Worm (Caenorhabditis elegans) whole organism, L1 larva: ENCODE results near the gene rpn-5.

Source experiments
- C16A3.4 ChIP-seq: fragments of 150-350 bp; optimal IDR thresholded peaks from 2 replicates; lab custom pipeline; 2014; ENCODE audit warnings: missing biosample characterization, missing genetic modification characterization
- C34B4.2 ChIP-seq: sonication (generic microtip); optimal IDR thresholded peaks from 2 replicates; lab custom pipeline; 2017; ENCODE audit warnings: mild to moderate bottlenecking, missing genetic modification characterization, missing compliant biosample characterization
- Y116A8C.19 ChIP-seq: sonication (generic microtip); optimal IDR thresholded peaks from 2 replicates; lab custom pipeline; 2016; ENCODE audit warnings: missing compliant biosample characterization, missing genetic modification characterization, borderline replicate concordance
- ama-1 ChIP-seq: fragments of 150-350 bp; optimal IDR thresholded peaks from 2 replicates; lab custom pipeline; 2014
- ceh-63 ChIP-seq: fragments of 200-800 bp; sonication (Bioruptor generic); optimal IDR thresholded peaks from 2 replicates; lab custom pipeline; 2018; ENCODE audit warnings: mild to moderate bottlenecking, missing genetic modification characterization, missing compliant biosample characterization
- ceh-8 ChIP-seq: fragments of 200-800 bp; sonication (Bioruptor generic); optimal IDR thresholded peaks from 2 replicates; lab custom pipeline; 2018; ENCODE audit warnings: mild to moderate bottlenecking, missing genetic modification characterization, moderate library complexity, missing compliant biosample characterization
- ceh-88 ChIP-seq: fragments of 200-800 bp; sonication (Bioruptor generic); IDR thresholded peaks from 2 replicates; pipeline ENCODE4 v1.3.6; 2022; ENCODE audit warnings: missing genetic modification characterization, missing compliant biosample characterization
- ces-1 ChIP-seq: fragments of 150-350 bp; optimal IDR thresholded peaks from 2 replicates; lab custom pipeline; 2014; ENCODE audit warnings: missing biosample characterization, missing genetic modification reagents, missing genetic modification characterization
- dsc-1 ChIP-seq: sonication (generic microtip); optimal IDR thresholded peaks from 2 replicates; lab custom pipeline; 2016; ENCODE audit warnings: mild to moderate bottlenecking, missing genetic modification characterization, missing compliant biosample characterization
- efl-1 ChIP-seq, 4 experiments: fragments of 150-350 bp; optimal IDR thresholded peaks in 3 of 4; peaks in 1 of 4; 1 replicate in 1 of 4; 2 replicates in 3 of 4; lab custom pipeline; 2014; ENCODE audit warnings: missing biosample characterization in 2 of 4, missing genetic modification characterization in 2 of 4, missing genetic modification reagents in 2 of 4
- egl-13 ChIP-seq: sonication (generic microtip); optimal IDR thresholded peaks from 2 replicates; lab custom pipeline; 2016; ENCODE audit warnings: missing genotype, missing genetic modification reagents, missing genetic modification characterization, missing compliant biosample characterization
- egl-27 ChIP-seq, 2 experiments: fragments of 150-350 bp in 1 of 2; sonication (generic microtip); optimal IDR thresholded peaks; 3 replicates each; lab custom pipeline; 2017 to 2018; ENCODE audit warnings: missing biosample characterization in 2 of 2, missing genetic modification characterization in 2 of 2, missing genetic modification reagents in 2 of 2
- elt-2 ChIP-seq: sonication (generic microtip); optimal IDR thresholded peaks from 2 replicates; lab custom pipeline; 2016; ENCODE audit warnings: missing genetic modification characterization, mild to moderate bottlenecking, inconsistent platforms, missing compliant biosample characterization, missing genetic modification reagents
- elt-3 ChIP-seq, 6 experiments: fragments of 150-350 bp in 1 of 6; sonication (generic microtip); optimal IDR thresholded peaks; 2 replicates each; lab custom pipeline; 2017 to 2018; ENCODE audit warnings: missing biosample characterization in 6 of 6, missing genetic modification characterization in 6 of 6, inconsistent platforms in 1 of 6
- fkh-10 ChIP-seq: sonication (generic microtip); optimal IDR thresholded peaks from 2 replicates; lab custom pipeline; 2017; ENCODE audit warnings: missing biosample characterization, missing genetic modification reagents, missing genetic modification characterization
- fkh-4 ChIP-seq: sonication (generic microtip); optimal IDR thresholded peaks from 2 replicates; lab custom pipeline; 2016; ENCODE audit warnings: missing compliant biosample characterization, missing genetic modification characterization, borderline replicate concordance
- hlh-17 ChIP-seq: fragments of 200-800 bp; sonication (Bioruptor generic); optimal IDR thresholded peaks from 2 replicates; lab custom pipeline; 2018; ENCODE audit warnings: missing genetic modification characterization, mild to moderate bottlenecking, missing compliant biosample characterization, moderate library complexity, borderline replicate concordance
- hlh-4 ChIP-seq: sonication (generic microtip); optimal IDR thresholded peaks from 2 replicates; lab custom pipeline; 2016; ENCODE audit warnings: mild to moderate bottlenecking, missing genetic modification characterization, missing compliant biosample characterization
- irx-1 ChIP-seq: sonication (generic microtip); optimal IDR thresholded peaks from 2 replicates; lab custom pipeline; 2016; ENCODE audit warnings: missing genetic modification characterization, missing compliant biosample characterization
- isw-1 ChIP-seq: fragments of 200-800 bp; sonication (Bioruptor generic); IDR thresholded peaks from 2 replicates; pipeline ENCODE4 v1.3.6; 2022; ENCODE audit warnings: missing genetic modification characterization, missing compliant biosample characterization
- jun-1 ChIP-seq: fragments of 150-350 bp; optimal IDR thresholded peaks from 2 replicates; lab custom pipeline; 2014; ENCODE audit warnings: missing biosample characterization, missing genetic modification reagents, missing genetic modification characterization
- lin-14 ChIP-seq: fragments of 200-800 bp; sonication (Bioruptor generic); optimal IDR thresholded peaks from 2 replicates; lab custom pipeline; 2018; ENCODE audit warnings: mild to moderate bottlenecking, missing genetic modification characterization, moderate library complexity, missing compliant biosample characterization
- lin-15B ChIP-seq: fragments of 150-350 bp; sonication (generic microtip); optimal IDR thresholded peaks from 3 replicates; lab custom pipeline; 2014; ENCODE audit warnings: missing biosample characterization, missing genetic modification characterization
- lin-39 ChIP-seq: fragments of 150-350 bp; optimal IDR thresholded peaks from 2 replicates; lab custom pipeline; 2014; ENCODE audit warnings: missing biosample characterization, missing genetic modification reagents, missing genetic modification characterization
- lsy-2 ChIP-seq, 2 experiments: fragments of 150-350 bp; optimal IDR thresholded peaks; 2 replicates each; lab custom pipeline; 2014; ENCODE audit warnings: missing biosample characterization in 2 of 2, missing genetic modification characterization in 2 of 2
- mdl-1 ChIP-seq, 2 experiments: fragments of 150-350 bp; optimal IDR thresholded peaks; 2 replicates each; lab custom pipeline; 2014 to 2017; ENCODE audit warnings: missing biosample characterization in 2 of 2, missing genetic modification characterization in 2 of 2, inconsistent platforms in 1 of 2
- mef-2 ChIP-seq: fragments of 150-350 bp; optimal IDR thresholded peaks from 2 replicates; lab custom pipeline; 2014; ENCODE audit warnings: missing biosample characterization, missing genetic modification characterization
- nhr-11 ChIP-seq: fragments of 150-350 bp; optimal IDR thresholded peaks from 2 replicates; lab custom pipeline; 2014; ENCODE audit warnings: missing biosample characterization, missing genetic modification characterization
- nhr-20 ChIP-seq: sonication (generic microtip); optimal IDR thresholded peaks from 2 replicates; lab custom pipeline; 2016; ENCODE audit warnings: mild to moderate bottlenecking, missing genetic modification characterization, missing compliant biosample characterization
- nhr-28 ChIP-seq: fragments of 150-350 bp; optimal IDR thresholded peaks from 2 replicates; lab custom pipeline; 2014; ENCODE audit warnings: missing biosample characterization, missing genetic modification characterization
- nhr-71 ChIP-seq: sonication (generic microtip); optimal IDR thresholded peaks from 2 replicates; lab custom pipeline; 2016; ENCODE audit warnings: mild to moderate bottlenecking, missing genetic modification characterization, moderate library complexity, missing compliant biosample characterization
- nhr-76 ChIP-seq: sonication (generic microtip); optimal IDR thresholded peaks from 2 replicates; lab custom pipeline; 2017; ENCODE audit warnings: missing biosample characterization, missing genetic modification characterization
- nhr-85 ChIP-seq: sonication (generic microtip); peaks from one replicate; lab custom pipeline; 2016; ENCODE audit warnings: missing genetic modification characterization, inconsistent platforms, missing compliant biosample characterization
- nhr-90 ChIP-seq: sonication (generic microtip); optimal IDR thresholded peaks from 2 replicates; lab custom pipeline; 2016; ENCODE audit warnings: mild to moderate bottlenecking, missing genetic modification characterization, missing compliant biosample characterization; ENCODE audit not compliant: poor library complexity
- pax-3 ChIP-seq: fragments of 200-800 bp; sonication (Bioruptor generic); optimal IDR thresholded peaks from 2 replicates; lab custom pipeline; 2018; ENCODE audit warnings: mild to moderate bottlenecking, missing genetic modification characterization, moderate library complexity, missing compliant biosample characterization
- pqm-1 ChIP-seq: sonication (generic microtip); optimal IDR thresholded peaks from 3 replicates; lab custom pipeline; 2017; ENCODE audit warnings: missing biosample characterization, missing genetic modification characterization
- rnt-1 ChIP-seq: sonication (generic microtip); optimal IDR thresholded peaks from 2 replicates; lab custom pipeline; 2016; ENCODE audit warnings: mild to moderate bottlenecking, missing genetic modification characterization, moderate library complexity, missing compliant biosample characterization
- snpc-4 ChIP-seq: fragments of 150-350 bp; optimal IDR thresholded peaks from 2 replicates; lab custom pipeline; 2014; ENCODE audit warnings: missing biosample characterization, missing genetic modification characterization
- snu-23 ChIP-seq: sonication (generic microtip); optimal IDR thresholded peaks from 2 replicates; lab custom pipeline; 2016; ENCODE audit warnings: missing genetic modification characterization, missing compliant biosample characterization
- sup-37 ChIP-seq: fragments of 200-800 bp; sonication (Bioruptor generic); optimal IDR thresholded peaks from 2 replicates; lab custom pipeline; 2018; ENCODE audit warnings: mild to moderate bottlenecking, missing genetic modification characterization, missing compliant biosample characterization
- swsn-7 ChIP-seq: sonication (generic microtip); optimal IDR thresholded peaks from 2 replicates; lab custom pipeline; 2016; ENCODE audit warnings: missing genetic modification characterization, missing compliant biosample characterization
- tlp-1 ChIP-seq: fragments of 150-350 bp; optimal IDR thresholded peaks from 2 replicates; lab custom pipeline; 2014; ENCODE audit warnings: missing biosample characterization, missing genetic modification characterization
- unc-130 ChIP-seq: fragments of 150-350 bp; optimal IDR thresholded peaks from 2 replicates; lab custom pipeline; 2017; ENCODE audit warnings: missing biosample characterization, missing genetic modification characterization, inconsistent platforms
- unc-30 ChIP-seq: sonication (generic microtip); optimal IDR thresholded peaks from 2 replicates; lab custom pipeline; 2017; ENCODE audit warnings: missing biosample characterization, missing genetic modification characterization
- unc-86 ChIP-seq: sonication (generic microtip); optimal IDR thresholded peaks from 2 replicates; lab custom pipeline; 2016; ENCODE audit warnings: missing genetic modification characterization, missing compliant biosample characterization
- vab-15 ChIP-seq: sonication (generic microtip); optimal IDR thresholded peaks from 2 replicates; lab custom pipeline; 2017; ENCODE audit warnings: missing genotype, mild to moderate bottlenecking, missing genetic modification characterization, missing compliant biosample characterization
- zip-4 ChIP-seq: fragments of 200-800 bp; sonication (Bioruptor generic); optimal IDR thresholded peaks from 2 replicates; lab custom pipeline; 2018; ENCODE audit warnings: mild to moderate bottlenecking, missing genetic modification characterization, moderate library complexity, missing compliant biosample characterization
- ztf-11 ChIP-seq, 2 experiments: sonication (generic microtip); optimal IDR thresholded peaks; 2 replicates each; lab custom pipeline; 2016 to 2017; ENCODE audit warnings: missing genetic modification characterization in 2 of 2, missing biosample characterization in 1 of 2, missing compliant biosample characterization in 1 of 2
- ztf-4 ChIP-seq: fragments of 150-350 bp; optimal IDR thresholded peaks from 2 replicates; lab custom pipeline; 2014; ENCODE audit warnings: missing biosample characterization, missing genetic modification characterization

Gene rpn-5

ce11 chrII:4698266-4698771, at the start of gene rpn-5, which contains the start of gene scc-1 (continued):
- TF ChIP-seq tlp-1 (tag; lab: Kevin White, UChicago) (no peak), egl-13 (tag; lab: Kevin White, UChicago) (no peak), ces-1 (GFP tag; lab: Kevin White, UChicago) (no peak), nhr-76 (no peak), Y116A8C.19 (tag; lab: Kevin White, UChicago) (no peak), vab-15 (tag; lab: Kevin White, UChicago) (peak; percentile 62), hlh-17 (GFP tag; lab: Kevin White, UChicago) (no peak), ceh-88 (GFP tag; lab: Robert Waterston, UW) (peak; percentile 22; the same call in 1 of the 2 replicates), ceh-63 (GFP tag; lab: Kevin White, UChicago) (no peak), snu-23 (peak; percentile 77), dsc-1 (tag; lab: Kevin White, UChicago) (peak; percentile 58), nhr-90 (tag; lab: Kevin White, UChicago) (peak; percentile 58), irx-1 (tag; lab: Kevin White, UChicago) (no peak), unc-130 (tag; lab: Kevin White, UChicago) (peak; percentile 84), pax-3 (tag; lab: Kevin White, UChicago) (no peak), hlh-4 (tag; lab: Kevin White, UChicago) (no peak), C16A3.4 (tag; lab: Kevin White, UChicago) (peak; percentile 84), nhr-20 (tag; lab: Kevin White, UChicago) (peak; percentile 72), nhr-28 (no peak), mdl-1 (tag; optimal IDR thresholded peaks at IDR 0.05; lab: Kevin White, UChicago) (peak in 1 of 2 experiments; percentile 49), ama-1 (lab: Kevin White, UChicago) (no peak), ceh-8 (GFP tag; lab: Kevin White, UChicago) (peak; percentile 45), snpc-4 (tag; lab: Kevin White, UChicago) (peak; percentile 24), egl-27 (tag; optimal IDR thresholded peaks at IDR 0.05; lab: Kevin White, UChicago) (no peak), C34B4.2 (tag; lab: Kevin White, UChicago) (no peak), ztf-11 (tag; optimal IDR thresholded peaks at IDR 0.05; lab: Kevin White, UChicago) (peak in 1 of 2 experiments; percentile 15), mef-2 (tag; lab: Kevin White, UChicago) (no peak), sup-37 (GFP tag; lab: Kevin White, UChicago) (no peak), zip-4 (GFP tag; lab: Kevin White, UChicago) (no peak), jun-1 (tag; lab: Kevin White, UChicago) (peak; percentile 10), elt-2 (peak; percentile 32)
- TF ChIP-seq, all 84 proteins: peak for 45

DNA sequence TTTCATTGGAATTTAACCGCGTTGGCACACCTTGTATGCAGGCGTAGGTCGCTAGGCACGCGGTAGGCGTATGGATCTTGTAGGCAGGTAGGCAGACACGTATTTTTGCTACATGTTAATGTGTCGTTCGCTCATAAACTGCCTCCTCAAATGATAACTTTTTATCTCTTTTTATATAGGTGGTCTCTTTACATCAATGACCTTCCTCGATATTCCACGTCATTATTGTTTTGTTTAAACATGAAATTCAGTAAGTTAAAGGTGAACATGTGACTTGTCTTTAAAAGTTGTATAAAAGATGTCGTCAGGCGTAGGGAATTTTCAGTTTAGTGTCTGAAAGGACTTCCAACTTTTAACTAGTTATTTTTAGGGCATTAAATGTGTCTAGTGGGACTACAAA, 49.5 kb upstream of the rpn-5 start:
- TF ChIP-seq fkh-4 (no peak), efl-1 (optimal IDR thresholded peaks at IDR 0.05; lab: Kevin White, UChicago) (no peak), efl-1 (GFP tag; optimal IDR thresholded peaks at IDR 0.05 in 1 of 2; lab: Kevin White, UChicago) (peak in 1 of 2 experiments; percentile 55), nhr-71 (peak; percentile 21), lsy-2 (tag; optimal IDR thresholded peaks at IDR 0.05; lab: Kevin White, UChicago) (no peak), fkh-10 (GFP tag; lab: Kevin White, UChicago) (no peak), lin-15B (tag; lab: Kevin White, UChicago) (no peak), swsn-7 (tag; lab: Kevin White, UChicago) (no peak), isw-1 (no peak), pqm-1 (no peak), pax-3 (tag; lab: Kevin White, UChicago) (no peak), unc-30 (no peak), nhr-85 (tag; lab: Kevin White, UChicago) (peak; percentile 71), ama-1 (lab: Kevin White, UChicago) (no peak), jun-1 (tag; lab: Kevin White, UChicago) (no peak), ceh-8 (GFP tag; lab: Kevin White, UChicago) (no peak), nhr-11 (tag; lab: Kevin White, UChicago) (no peak), ztf-4 (tag; lab: Kevin White, UChicago) (no peak), elt-3 (tag; optimal IDR thresholded peaks at IDR 0.05; lab: Kevin White, UChicago) (peak in 1 of 6 experiments; percentile 51), sup-37 (GFP tag; lab: Kevin White, UChicago) (no peak), unc-86 (tag; lab: Kevin White, UChicago) (no peak), C16A3.4 (tag; lab: Kevin White, UChicago) (no peak), elt-2 (no peak), nhr-20 (tag; lab: Kevin White, UChicago) (no peak), lin-39 (tag; lab: Kevin White, UChicago) (no peak), lin-14 (GFP tag; lab: Kevin White, UChicago) (peak; percentile 8), Y116A8C.19 (tag; lab: Kevin White, UChicago) (no peak), rnt-1 (tag; lab: Kevin White, UChicago) (no peak), snu-23 (no peak)
